Worm (Caenorhabditis elegans) whole organism, mixed stage, embryonic: ENCODE results near the gene R02D5.1.

Source experiments
- lsy-2 ChIP-seq: fragments of 150-350 bp; optimal IDR thresholded peaks from 2 replicates; lab custom pipeline; 2014; ENCODE audit warnings: missing biosample characterization, missing genetic modification characterization
- nhr-76 ChIP-seq: sonication (generic microtip); optimal IDR thresholded peaks from 2 replicates; lab custom pipeline; 2017; ENCODE audit warnings: missing biosample characterization, missing genetic modification characterization
- snpc-4 ChIP-seq: fragments of 150-350 bp; optimal IDR thresholded peaks from 2 replicates; lab custom pipeline; 2014; ENCODE audit warnings: missing biosample characterization, missing genetic modification characterization
- unc-39 ChIP-seq: fragments of 150-350 bp; optimal IDR thresholded peaks from 2 replicates; lab custom pipeline; 2014; ENCODE audit warnings: missing biosample characterization, missing genetic modification characterization
- unc-62 ChIP-seq: fragments of 150-350 bp; optimal IDR thresholded peaks from 2 replicates; lab custom pipeline; 2014; ENCODE audit warnings: missing biosample characterization, missing genetic modification reagents, missing genetic modification characterization

- TF ChIP-seq snpc-4 (tag; lab: Kevin White, UChicago) (no peak), lsy-2 (no peak), unc-62 (GFP tag; lab: Kevin White, UChicago) (no peak), nhr-76 (no peak), unc-39 (tag; lab: Kevin White, UChicago) (no peak)
These were observed 43.7 kb upstream of the R02D5.1 start, which contains the start of gene F08H9.4 for ce11 chrV:14464368-14464767.
